Worm (Caenorhabditis elegans) whole organism, L2 larva: ENCODE measurements around the gene daf-6.

Experiments used
- ama-1 ChIP-seq: fragments of 150-350 bp; optimal IDR thresholded peaks from 2 replicates; lab custom pipeline; 2018; ENCODE audit warnings: inconsistent platforms
- lin-13 ChIP-seq: fragments of 150-350 bp; optimal IDR thresholded peaks from 2 replicates; lab custom pipeline; 2014; ENCODE audit warnings: missing biosample characterization, missing genetic modification reagents, missing genetic modification characterization
- mab-5 ChIP-seq: fragments of 150-350 bp; optimal IDR thresholded peaks from 2 replicates; lab custom pipeline; 2014; ENCODE audit warnings: missing biosample characterization, missing genetic modification characterization
- mdl-1 ChIP-seq, 2 experiments: fragments of 150-350 bp in 1 of 2; sonication (generic microtip) in 1 of 2; optimal IDR thresholded peaks; 2 replicates each; lab custom pipeline; 2017; ENCODE audit warnings: missing biosample characterization in 2 of 2, missing genetic modification characterization in 2 of 2
- nhr-237 ChIP-seq: fragments of 150-350 bp; optimal IDR thresholded peaks from 2 replicates; lab custom pipeline; 2014; ENCODE audit warnings: missing biosample characterization, missing genetic modification characterization
- ztf-4 ChIP-seq: fragments of 150-350 bp; optimal IDR thresholded peaks from 2 replicates; lab custom pipeline; 2014; ENCODE audit warnings: missing biosample characterization, missing genetic modification characterization

- TF ChIP-seq lin-13 (GFP tag; lab: Kevin White, UChicago) (no peak), nhr-237 (no peak), ama-1 (lab: Kevin White, UChicago) (no peak), mdl-1 (tag; optimal IDR thresholded peaks at IDR 0.05; lab: Kevin White, UChicago) (no peak), mab-5 (tag; lab: Kevin White, UChicago) (no peak), ztf-4 (tag; lab: Kevin White, UChicago) (no peak)
Observed at ce11 chrX:14875668-14876067, 12.6 kb upstream of the daf-6 start, which contains the start of gene sssh-1.
